Worm (Caenorhabditis elegans) whole organism, midembryonic: Measurements from ENCODE around the gene mob-4.

Experiments used
- T22C8.4 ChIP-seq: fragments of 200-800 bp; sonication (Bioruptor generic); IDR thresholded peaks from 2 replicates; pipeline ENCODE4 v1.3.6; 2022; ENCODE audit warnings: missing genetic modification characterization, missing compliant biosample characterization
- cog-1 ChIP-seq: sonication (generic microtip); optimal IDR thresholded peaks from 2 replicates; lab custom pipeline; 2016; ENCODE audit warnings: missing genetic modification characterization, missing compliant biosample characterization
- flt-1 ChIP-seq: fragments of 200-800 bp; sonication (Bioruptor generic); IDR thresholded peaks from 2 replicates; pipeline ENCODE4 v1.3.6; 2022; ENCODE audit warnings: missing genetic modification characterization, missing compliant biosample characterization
- klf-2 ChIP-seq: fragments of 200-800 bp; sonication (Bioruptor generic); conservative IDR thresholded peaks from 2 replicates; pipeline ENCODE4 v1.3.6; 2022; ENCODE audit warnings: missing genetic modification reagents, missing genetic modification characterization, missing compliant biosample characterization
- med-1 ChIP-seq: sonication (generic microtip); optimal IDR thresholded peaks from 2 replicates; lab custom pipeline; 2017; ENCODE audit warnings: missing genetic modification characterization, mild to moderate bottlenecking, missing compliant biosample characterization, antibody characterized with exemption, missing genetic modification reagents; ENCODE audit not compliant: insufficient read depth
- ref-1 ChIP-seq: fragments of 200-800 bp; sonication (Bioruptor generic); conservative IDR thresholded peaks from 2 replicates; pipeline ENCODE4 v1.3.6; 2022; ENCODE audit warnings: missing genetic modification reagents, missing genetic modification characterization, missing compliant biosample characterization
- tab-1 ChIP-seq: fragments of 200-800 bp; sonication (Bioruptor generic); IDR thresholded peaks from 2 replicates; pipeline ENCODE4 v1.3.6; 2022; ENCODE audit warnings: missing genetic modification characterization, missing compliant biosample characterization
- ztf-23 ChIP-seq: fragments of 200-800 bp; sonication (Bioruptor generic); IDR thresholded peaks from 2 replicates; pipeline ENCODE4 v1.3.6; 2022; ENCODE audit warnings: missing genetic modification reagents, missing genetic modification characterization, missing compliant biosample characterization
- ztf-29 ChIP-seq: fragments of 200-800 bp; sonication (Bioruptor generic); IDR thresholded peaks from 2 replicates; pipeline ENCODE4 v1.3.6; 2022; ENCODE audit warnings: missing genetic modification reagents, missing genetic modification characterization, missing compliant biosample characterization

The mob-4 gene

DNA sequence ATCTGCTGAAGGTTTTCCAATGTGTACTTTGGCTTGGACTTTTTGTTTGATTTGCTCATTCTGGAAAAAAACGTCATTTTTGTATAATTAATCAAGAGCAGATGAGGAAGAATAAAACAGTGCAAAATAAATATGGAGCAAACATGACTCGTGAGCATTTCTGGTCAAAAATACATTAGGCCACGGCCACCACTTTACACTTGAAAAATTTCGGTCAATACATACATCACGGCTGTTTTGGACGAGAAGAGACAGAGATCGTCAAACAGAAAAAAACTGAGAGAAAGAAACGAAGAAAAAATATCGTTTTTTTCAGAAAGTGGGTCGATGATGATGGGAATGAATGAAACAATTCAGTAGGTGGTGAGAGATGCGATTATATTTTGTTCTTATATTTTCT, 43.4 kb downstream of the mob-4 start, which contains the start of the genes F09G8.7 and crn-7:
F09G8.7 (minus strand) TSS at position 60 of the 400 bp plus-strand sequence.
crn-7 (plus strand) TSS at position 236 of the 400 bp plus-strand sequence.
- TF ChIP-seq klf-2, result no peak
- TF ChIP-seq ztf-23 (GFP tag; lab: Robert Waterston, UW), result no peak

DNA sequence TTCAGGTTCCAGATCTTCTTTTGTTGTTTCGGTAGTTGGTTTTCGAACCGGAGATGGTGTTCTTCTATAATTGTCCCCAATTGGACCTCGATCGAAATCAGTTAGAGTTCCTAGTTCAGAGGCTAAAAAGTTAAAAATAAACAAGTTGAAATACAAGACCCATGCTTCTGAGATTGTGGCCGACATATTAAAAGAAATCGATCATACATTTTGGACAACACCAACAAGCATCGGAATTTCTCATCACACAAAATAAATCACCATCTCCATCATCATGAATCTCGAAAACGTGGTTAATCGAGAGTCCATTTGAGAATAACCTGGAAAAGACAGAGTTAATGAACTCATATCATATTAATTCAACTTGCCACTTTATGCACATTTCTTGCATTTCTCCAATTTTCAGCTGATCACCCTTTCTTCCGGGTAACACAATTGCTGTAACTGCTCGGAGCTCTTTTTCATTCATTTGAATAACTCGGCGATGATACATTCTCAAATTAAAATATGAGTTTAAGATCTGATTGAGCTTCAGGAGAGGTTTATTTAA, 46.9 kb downstream of the mob-4 start, which contains the start of the genes mps-4 and F09G8.10:
mps-4 (minus strand) TSS at position 101 of the 550 bp plus-strand sequence.
F09G8.10 (minus strand) TSS at position 500 of the 550 bp plus-strand sequence.
- TF ChIP-seq klf-2 (no peak), T22C8.4 (no peak), flt-1 (GFP tag; lab: Robert Waterston, UW) (no peak), med-1 (no peak), ref-1 (no peak), tab-1 (no peak), ztf-29 (no peak), cog-1 (tag; lab: Kevin White, UChicago) (no peak), ztf-23 (GFP tag; lab: Robert Waterston, UW) (no peak)

DNA sequence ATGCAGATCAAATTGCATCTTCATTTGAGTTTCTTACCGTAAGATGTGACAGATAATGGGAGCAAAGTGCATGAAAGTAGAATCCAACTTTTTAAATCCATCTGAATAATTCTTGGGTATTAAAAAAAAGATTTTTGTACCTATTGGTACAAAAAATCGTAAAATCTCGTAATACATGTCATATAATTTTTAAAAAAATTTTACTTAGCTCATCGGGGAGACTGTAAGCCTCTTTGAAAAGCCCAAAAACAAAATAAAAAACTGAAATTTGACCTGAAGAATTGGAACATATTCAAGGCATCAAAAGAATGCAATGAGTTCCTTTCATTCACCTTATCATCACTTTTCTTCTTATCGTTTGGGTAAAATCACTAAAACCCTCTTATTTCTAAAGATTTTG, 51.0 kb downstream of the mob-4 start, which contains the start of gene clec-160:
clec-160 (minus strand) TSS at position 101 of the 400 bp plus-strand sequence.
- no peak for TF ChIP-seq ref-1
- no peak for TF ChIP-seq cog-1 (tag; lab: Kevin White, UChicago)
